Fruit fly (Drosophila melanogaster) whole organism, embryonic: ENCODE data around the gene kud.

Experiments
- CG3281 ChIP-seq: fragments of 200-800 bp; sonication (Bioruptor generic); optimal IDR thresholded peaks from 3 replicates; lab custom pipeline; 2017; ENCODE audit warnings: missing biosample characterization, mild to moderate bottlenecking, missing genetic modification characterization
- CG42726 ChIP-seq: fragments of 200-800 bp; sonication (Bioruptor generic); IDR thresholded peaks from 2 replicates; pipeline ENCODE4 v1.3.6; 2022; ENCODE audit warnings: missing biosample characterization, missing genetic modification characterization; ENCODE audit not compliant: partially characterized antibody
- CG8478 ChIP-seq: fragments of >200 bp; optimal IDR thresholded peaks from 2 replicates; lab custom pipeline; 2018
- E2f2 ChIP-seq: fragments of 200-800 bp; sonication (Bioruptor generic); IDR thresholded peaks from 2 replicates; pipeline ENCODE4 v1.3.6; 2022; ENCODE audit warnings: missing biosample characterization, missing genetic modification characterization
- Ptx1 ChIP-seq: fragments of 200-800 bp; sonication (Bioruptor generic); IDR thresholded peaks from 2 replicates; pipeline ENCODE4 v1.3.6; 2022; ENCODE audit warnings: missing biosample characterization, missing genetic modification characterization
- Ravus ChIP-seq: fragments of 200-800 bp; sonication (Bioruptor generic); IDR thresholded peaks from 2 replicates; pipeline ENCODE4 v1.3.6; 2022; ENCODE audit warnings: missing biosample characterization, missing genetic modification characterization
- knrl ChIP-seq: fragments of 200-800 bp; sonication (Bioruptor generic); IDR thresholded peaks from 3 replicates; pipeline ENCODE4 v1.3.6; 2022; ENCODE audit warnings: missing biosample characterization, missing genetic modification characterization; ENCODE audit not compliant: partially characterized antibody
- salm ChIP-seq: fragments of 200-800 bp; sonication (Bioruptor generic); optimal IDR thresholded peaks from 2 replicates; lab custom pipeline; 2018; ENCODE audit warnings: missing biosample characterization, mild to moderate bottlenecking, missing genetic modification characterization
- sens ChIP-seq: fragments of 200-800 bp; sonication (Bioruptor generic); peaks from one replicate; lab custom pipeline; 2016; ENCODE audit warnings: missing biosample characterization, missing genetic modification characterization
- sisA ChIP-seq: fragments of 200-800 bp; sonication (Bioruptor generic); IDR thresholded peaks from 2 replicates; pipeline ENCODE4 v1.3.6; 2022; ENCODE audit warnings: missing biosample characterization, missing genetic modification characterization

DNA sequence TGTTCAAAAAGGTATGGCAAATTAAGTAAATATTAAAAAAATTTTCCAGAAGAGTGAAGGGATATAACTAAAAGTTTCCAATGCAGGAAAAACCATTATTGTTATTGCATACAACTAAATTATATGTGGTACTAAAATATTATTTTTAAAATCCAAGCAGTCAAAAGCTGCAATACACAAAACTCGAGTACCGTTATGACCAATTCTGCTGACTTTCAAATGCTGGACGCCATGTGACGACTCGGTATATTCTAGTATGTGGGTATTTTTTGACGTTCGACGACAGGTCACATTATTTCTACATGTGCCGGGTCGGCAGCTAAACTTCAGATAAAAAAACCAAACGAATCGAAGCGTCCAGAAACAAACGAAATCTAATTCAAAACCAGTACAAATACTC lies 36.7 kb downstream of the kud start:
- no peak for TF ChIP-seq salm (tag; lab: Kevin White, UChicago)
- TF ChIP-seq knrl (GFP tag; lab: Robert Waterston, UW): no peak
- no peak for TF ChIP-seq CG3281 (GFP tag; lab: Kevin White, UChicago)
- TF ChIP-seq Ptx1: no peak
- peak; percentile 66 for TF ChIP-seq CG42726
- TF ChIP-seq sens (GFP tag; lab: Kevin White, UChicago): peak; percentile 70
- peak; percentile 83 for TF ChIP-seq E2f2
- TF ChIP-seq CG8478 (lab: Kevin White, UChicago): no peak
- TF ChIP-seq sisA: no peak
- no peak for TF ChIP-seq Ravus
